Fruit fly (Drosophila melanogaster) whole organism, prepupa: ENCODE results near the gene CG13615.
A peak's percentile ranks its signal among the peaks of the same experiment; 100 is the strongest.

Source experiments
- CG11902 ChIP-seq: fragments of 200-800 bp; sonication (Bioruptor generic); optimal IDR thresholded peaks from 3 replicates; lab custom pipeline; 2016; ENCODE audit warnings: missing biosample characterization, missing genetic modification characterization
- CG3032 ChIP-seq: fragments of 200-800 bp; optimal IDR thresholded peaks from 2 replicates; lab custom pipeline; 2019; ENCODE audit warnings: missing biosample characterization, mild to moderate bottlenecking, missing genetic modification characterization, moderate library complexity
- CG31627 ChIP-seq: fragments of 200-800 bp; sonication (Bioruptor generic); optimal IDR thresholded peaks from 3 replicates; lab custom pipeline; 2016; ENCODE audit warnings: missing biosample characterization, missing genetic modification characterization
- CG34406 ChIP-seq: fragments of 200-800 bp; sonication (Bioruptor generic); optimal IDR thresholded peaks from 3 replicates; lab custom pipeline; 2016; ENCODE audit warnings: missing biosample characterization, missing genetic modification characterization
- CG6808 ChIP-seq: fragments of 200-800 bp; sonication (Bioruptor generic); optimal IDR thresholded peaks from 3 replicates; lab custom pipeline; 2017; ENCODE audit warnings: missing biosample characterization, missing genetic modification characterization, mild to moderate bottlenecking, moderate library complexity, missing genetic modification reagents
- CG6854 ChIP-seq: fragments of 200-800 bp; sonication (Bioruptor generic); optimal IDR thresholded peaks from 2 replicates; lab custom pipeline; 2017; ENCODE audit warnings: missing biosample characterization, mild to moderate bottlenecking, missing genetic modification characterization
- CG7368 ChIP-seq: fragments of 200-800 bp; sonication (Bioruptor generic); optimal IDR thresholded peaks from 3 replicates; lab custom pipeline; 2016; ENCODE audit warnings: missing biosample characterization, missing genetic modification characterization
- CG8319 ChIP-seq: fragments of 200-800 bp; sonication (Bioruptor generic); optimal IDR thresholded peaks from 3 replicates; lab custom pipeline; 2016; ENCODE audit warnings: missing biosample characterization, missing genetic modification characterization
- CG8632 ChIP-seq: fragments of 200-800 bp; sonication (Bioruptor generic); optimal IDR thresholded peaks from 3 replicates; lab custom pipeline; 2016; ENCODE audit warnings: missing biosample characterization, missing genetic modification characterization
- Eip78C ChIP-seq: fragments of 200-800 bp; sonication (Bioruptor generic); peaks from one replicate; lab custom pipeline; 2016; ENCODE audit warnings: missing biosample characterization, missing genetic modification characterization
- Ets21C ChIP-seq: fragments of 200-800 bp; sonication (Bioruptor generic); optimal IDR thresholded peaks from 3 replicates; lab custom pipeline; 2016; ENCODE audit warnings: missing biosample characterization, missing genetic modification characterization
- Hr39 ChIP-seq: fragments of 200-800 bp; sonication (Bioruptor generic); optimal IDR thresholded peaks from 2 replicates; lab custom pipeline; 2016; ENCODE audit warnings: missing biosample characterization, missing genetic modification characterization
- Met ChIP-seq: fragments of 200-800 bp; sonication (Bioruptor generic); optimal IDR thresholded peaks from 3 replicates; lab custom pipeline; 2016; ENCODE audit warnings: missing biosample characterization, missing genetic modification characterization
- Smox ChIP-seq: fragments of 200-800 bp; sonication (Bioruptor generic); optimal IDR thresholded peaks from 3 replicates; lab custom pipeline; 2016; ENCODE audit warnings: missing biosample characterization, missing genetic modification characterization
- Sox15 ChIP-seq: fragments of 200-800 bp; sonication (Bioruptor generic); optimal IDR thresholded peaks from 3 replicates; lab custom pipeline; 2016; ENCODE audit warnings: missing biosample characterization, missing genetic modification characterization
- achi ChIP-seq: fragments of 200-800 bp; sonication (Bioruptor generic); optimal IDR thresholded peaks from 3 replicates; lab custom pipeline; 2016; ENCODE audit warnings: missing biosample characterization, missing genetic modification characterization
- acj6 ChIP-seq: fragments of 200-800 bp; sonication (Bioruptor generic); optimal IDR thresholded peaks from 3 replicates; lab custom pipeline; 2016; ENCODE audit warnings: missing biosample characterization, missing genetic modification characterization
- cyc ChIP-seq: fragments of 200-800 bp; sonication (Bioruptor generic); optimal IDR thresholded peaks from 3 replicates; lab custom pipeline; 2016; ENCODE audit warnings: missing biosample characterization, missing genetic modification characterization
- dac ChIP-seq: fragments of 200-800 bp; sonication (Bioruptor generic); optimal IDR thresholded peaks from 2 replicates; lab custom pipeline; 2017; ENCODE audit warnings: missing biosample characterization, mild to moderate bottlenecking, missing genetic modification characterization
- fd85E ChIP-seq: fragments of 200-800 bp; sonication (Bioruptor generic); optimal IDR thresholded peaks from 3 replicates; lab custom pipeline; 2016; ENCODE audit warnings: missing biosample characterization, missing genetic modification characterization
- lz ChIP-seq: fragments of 200-800 bp; sonication (Bioruptor generic); optimal IDR thresholded peaks from 3 replicates; lab custom pipeline; 2016; ENCODE audit warnings: missing biosample characterization, missing genetic modification characterization
- net ChIP-seq: fragments of 200-800 bp; sonication (Bioruptor generic); optimal IDR thresholded peaks from 3 replicates; lab custom pipeline; 2016; ENCODE audit warnings: missing biosample characterization, missing genetic modification characterization
- svp ChIP-seq: fragments of 200-800 bp; sonication (Bioruptor generic); peaks from one replicate; lab custom pipeline; 2016; ENCODE audit warnings: missing biosample characterization, missing genetic modification characterization

The CG13615 gene

dm6 chr3R:24392207-24392939 is 2.1 kb downstream of the CG13615 start, which contains the start of gene CG13616:
Gene CG13616 (plus strand): TSS chr3R:24392889.
- no peak for TF ChIP-seq CG6854 (GFP tag; lab: Kevin White, UChicago)
- no peak for TF ChIP-seq CG7368 (GFP tag; lab: Kevin White, UChicago)
- peak; percentile 25 for TF ChIP-seq CG31627 (GFP tag; lab: Kevin White, UChicago)
- no peak for TF ChIP-seq achi (GFP tag; lab: Kevin White, UChicago)
- TF ChIP-seq Eip78C = peak; percentile 69
- no peak for TF ChIP-seq net (GFP tag; lab: Kevin White, UChicago)
- no peak for TF ChIP-seq CG6808 (GFP tag; lab: Kevin White, UChicago)
- TF ChIP-seq Ets21C (GFP tag; lab: Kevin White, UChicago) = no peak
- TF ChIP-seq Hr39 = peak; percentile 38
- peak; percentile 36 for TF ChIP-seq CG11902
- TF ChIP-seq CG34406 (GFP tag; lab: Kevin White, UChicago) = peak; percentile 19
- no peak for TF ChIP-seq CG8319 (GFP tag; lab: Kevin White, UChicago)
- TF ChIP-seq cyc = peak; percentile 30
- peak; percentile 1 for TF ChIP-seq Met
- TF ChIP-seq svp (GFP tag; lab: Kevin White, UChicago) = peak; percentile 69
- TF ChIP-seq CG3032 = no peak
- TF ChIP-seq CG8632 (GFP tag; lab: Kevin White, UChicago) = no peak
- no peak for TF ChIP-seq dac (GFP tag; lab: Kevin White, UChicago)
- peak; percentile 15 for TF ChIP-seq Smox (GFP tag; lab: Kevin White, UChicago)
- no peak for TF ChIP-seq acj6
- no peak for TF ChIP-seq fd85E (GFP tag; lab: Kevin White, UChicago)
- TF ChIP-seq Sox15 = no peak
- no peak for TF ChIP-seq lz (GFP tag; lab: Kevin White, UChicago)
- TF ChIP-seq, all 60 proteins: peak for 9
